Worm (Caenorhabditis elegans): ENCODE results near the gene F52C9.5.

DNA sequence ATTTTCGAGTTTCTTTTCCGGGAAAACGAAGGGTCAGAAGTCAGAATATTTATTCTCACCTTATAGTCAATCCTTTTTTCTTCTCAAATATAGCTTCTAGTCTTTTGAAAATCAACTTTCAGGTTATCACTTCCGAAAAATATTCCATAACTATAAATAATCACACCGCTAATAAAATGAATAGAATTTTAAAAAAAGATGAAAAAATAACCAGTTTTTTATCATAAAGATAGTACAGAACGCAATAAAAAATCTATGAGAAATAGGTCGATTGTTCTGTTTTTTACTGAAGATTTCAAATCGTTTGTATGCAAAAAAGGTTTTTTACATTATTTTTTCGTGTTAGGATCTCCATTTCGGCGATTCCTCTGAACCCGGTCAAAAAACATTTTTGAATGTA is 11.8 kb upstream of the F52C9.5 start:
- TF ChIP-seq mbf-1 (tag; optimal IDR thresholded peaks at IDR 0.05) = no peak
- TF ChIP-seq ztf-11 (tag; optimal IDR thresholded peaks at IDR 0.05) = no peak
- TF ChIP-seq ZK546.5 (tag; optimal IDR thresholded peaks at IDR 0.05) = no peak
- TF ChIP-seq snpc-4 (tag; optimal IDR thresholded peaks at IDR 0.05) = no peak
- TF ChIP-seq ama-1 (optimal IDR thresholded peaks at IDR 0.05) = no peak

All from whole organism, L2 larva.